Worm (Caenorhabditis elegans) whole organism, dauer: ENCODE results near the gene acs-17.

Experiments used
- unc-62 ChIP-seq: sonication (generic microtip); optimal IDR thresholded peaks from 2 replicates; lab custom pipeline; 2017; ENCODE audit warnings: missing biosample characterization, missing genetic modification reagents, missing genetic modification characterization

Gene acs-17

ce11 chrX:5944488-5944887, at the start of gene acs-17:
Gene acs-17 (minus strand): TSS chrX:5944510.
- no peak for TF ChIP-seq unc-62 (GFP tag; lab: Kevin White, UChicago)

- no peak for TF ChIP-seq unc-62 (GFP tag; lab: Kevin White, UChicago)
Observed at ce11 chrX:5994004-5994403, 49.7 kb upstream of the acs-17 start.

ce11 chrX:5992770-5993169, 48.5 kb upstream of the acs-17 start, which contains the start of gene F22F4.5:
Gene F22F4.5 (minus strand): TSS chrX:5992870.
- TF ChIP-seq unc-62 (GFP tag; lab: Kevin White, UChicago) = no peak

ce11 chrX:5987910-5988309, 43.6 kb upstream of the acs-17 start:
- TF ChIP-seq unc-62 (GFP tag; lab: Kevin White, UChicago) = no peak

- TF ChIP-seq unc-62 (GFP tag; lab: Kevin White, UChicago) = no peak
Observed at ce11 chrX:5985720-5986119, 41.4 kb upstream of the acs-17 start.

ce11 chrX:5984581-5985039, 40.3 kb upstream of the acs-17 start, which contains the start of gene klp-13:
Gene klp-13 (plus strand): TSS chrX:5984989.
- TF ChIP-seq unc-62 (GFP tag; lab: Kevin White, UChicago) = no peak

- no peak for TF ChIP-seq unc-62 (GFP tag; lab: Kevin White, UChicago)
Observed at ce11 chrX:5983267-5983666, 39.0 kb upstream of the acs-17 start.

ce11 chrX:5982799-5983198, 38.5 kb upstream of the acs-17 start:
- no peak for TF ChIP-seq unc-62 (GFP tag; lab: Kevin White, UChicago)

- TF ChIP-seq unc-62 (GFP tag; lab: Kevin White, UChicago) = no peak
Observed at ce11 chrX:5981698-5982097, 37.4 kb upstream of the acs-17 start.

- no peak for TF ChIP-seq unc-62 (GFP tag; lab: Kevin White, UChicago)
Observed at ce11 chrX:5977754-5978153, 33.4 kb upstream of the acs-17 start, which contains the start of gene kin-2. Gene kin-2 (minus strand): TSS chrX:5977854.

- TF ChIP-seq unc-62 (GFP tag; lab: Kevin White, UChicago) = no peak
Observed at ce11 chrX:5976206-5976960, 32.1 kb upstream of the acs-17 start.

ce11 chrX:5975726-5976125, 31.4 kb upstream of the acs-17 start:
- TF ChIP-seq unc-62 (GFP tag; lab: Kevin White, UChicago) = no peak

- TF ChIP-seq unc-62 (GFP tag; lab: Kevin White, UChicago) = no peak
Observed at ce11 chrX:5975228-5975627, 30.9 kb upstream of the acs-17 start.

- TF ChIP-seq unc-62 (GFP tag; lab: Kevin White, UChicago) = no peak
Observed at ce11 chrX:5972212-5972611, 27.9 kb upstream of the acs-17 start.

ce11 chrX:5962560-5962959, 18.2 kb upstream of the acs-17 start:
- no peak for TF ChIP-seq unc-62 (GFP tag; lab: Kevin White, UChicago)

ce11 chrX:5960872-5961271, 16.6 kb upstream of the acs-17 start:
- no peak for TF ChIP-seq unc-62 (GFP tag; lab: Kevin White, UChicago)

ce11 chrX:5958815-5959214, 14.5 kb upstream of the acs-17 start, which contains the start of gene R07E4.1:
Gene R07E4.1 (plus strand): TSS chrX:5959115.
- TF ChIP-seq unc-62 (GFP tag; lab: Kevin White, UChicago) = no peak
